Worm (Caenorhabditis elegans): Measurements from ENCODE around the gene hmit-1.3.

ce11 chrIII:3523363-3523762 is 4.0 kb upstream of the hmit-1.3 start:
- TF ChIP-seq snpc-4 (tag; optimal IDR thresholded peaks at IDR 0.05), result no peak
- TF ChIP-seq fos-1 (tag; optimal IDR thresholded peaks at IDR 0.05), result no peak
- TF ChIP-seq ztf-11 (tag; optimal IDR thresholded peaks at IDR 0.05), result no peak
- TF ChIP-seq nhr-48 (tag; optimal IDR thresholded peaks at IDR 0.05), result no peak
- no peak for TF ChIP-seq lsy-2 (tag; optimal IDR thresholded peaks at IDR 0.05)
- TF ChIP-seq tra-1 (GFP tag; IDR thresholded peaks at IDR 0.05), result no peak
- TF ChIP-seq unc-62 (GFP tag; optimal IDR thresholded peaks at IDR 0.05 in 1 of 2), result peak in 1 of 2 experiments; percentile 97
- TF ChIP-seq unc-62 (tag; optimal IDR thresholded peaks at IDR 0.05), result no peak
- TF ChIP-seq F26F4.8 (GFP tag; conservative IDR thresholded peaks at IDR 0.05), result no peak
- no peak for TF ChIP-seq ceh-62 (tag; optimal IDR thresholded peaks at IDR 0.05)
- no peak for TF ChIP-seq egl-27 (tag; optimal IDR thresholded peaks at IDR 0.05)

All from whole organism, L4 larva.